Worm (Caenorhabditis elegans) whole organism, young adult: ENCODE results near the gene Y46G5A.18.
A peak's percentile ranks its signal among the peaks of the same experiment; 100 is the strongest.

Source experiments
- C06A6.2 ChIP-seq: fragments of 200-800 bp; sonication (Bioruptor generic); conservative IDR thresholded peaks from 2 replicates; pipeline ENCODE4 v1.3.6; 2022; ENCODE audit warnings: missing genetic modification characterization, missing compliant biosample characterization
- F22D6.2 ChIP-seq: sonication (generic microtip); optimal IDR thresholded peaks from 2 replicates; lab custom pipeline; 2016; ENCODE audit warnings: mild to moderate bottlenecking, missing genetic modification characterization, missing compliant biosample characterization
- F23B12.7 ChIP-seq: sonication (generic microtip); optimal IDR thresholded peaks from 2 replicates; lab custom pipeline; 2017; ENCODE audit warnings: missing genetic modification characterization, mild to moderate bottlenecking, missing compliant biosample characterization, antibody characterized with exemption, moderate library complexity; ENCODE audit not compliant: insufficient read depth
- F33H1.4 ChIP-seq: fragments of 200-800 bp; sonication (Bioruptor generic); IDR thresholded peaks from 2 replicates; pipeline ENCODE4 v1.3.6; 2022; ENCODE audit warnings: missing genetic modification reagents, missing genetic modification characterization, missing compliant biosample characterization
- F52B5.7 ChIP-seq: sonication (generic microtip); optimal IDR thresholded peaks from 2 replicates; lab custom pipeline; 2016; ENCODE audit warnings: mild to moderate bottlenecking, missing genetic modification characterization, missing compliant biosample characterization
- F55B11.4 ChIP-seq: sonication (generic microtip); optimal IDR thresholded peaks from 2 replicates; lab custom pipeline; 2016; ENCODE audit warnings: missing compliant biosample characterization, missing genetic modification characterization, borderline replicate concordance; ENCODE audit not compliant: insufficient read depth
- T26A5.8 ChIP-seq: sonication (generic microtip); optimal IDR thresholded peaks from 2 replicates; lab custom pipeline; 2016; ENCODE audit warnings: missing genetic modification characterization, missing compliant biosample characterization
- Y53G8AR.9 ChIP-seq: fragments of 200-800 bp; sonication (Bioruptor generic); conservative IDR thresholded peaks from 2 replicates; pipeline ENCODE4 v1.3.6; 2022; ENCODE audit warnings: missing genetic modification reagents, missing genetic modification characterization, missing compliant biosample characterization
- Y67H2A.10 ChIP-seq: fragments of 200-800 bp; sonication (Bioruptor generic); conservative IDR thresholded peaks from 2 replicates; pipeline ENCODE4 v1.3.6; 2022; ENCODE audit warnings: missing genetic modification reagents, missing genetic modification characterization, missing compliant biosample characterization
- ZK185.1 ChIP-seq: sonication (generic microtip); optimal IDR thresholded peaks from 2 replicates; lab custom pipeline; 2016; ENCODE audit warnings: mild to moderate bottlenecking, missing genetic modification characterization, missing compliant biosample characterization; ENCODE audit not compliant: poor library complexity, severe bottlenecking
- akir-1 ChIP-seq: fragments of 200-800 bp; sonication (Bioruptor generic); optimal IDR thresholded peaks from 2 replicates; lab custom pipeline; 2018; ENCODE audit warnings: mild to moderate bottlenecking, missing genetic modification characterization, moderate library complexity, missing compliant biosample characterization
- aptf-3 ChIP-seq: fragments of 200-800 bp; sonication (Bioruptor generic); IDR thresholded peaks from 2 replicates; pipeline ENCODE4 v1.3.6; 2022; ENCODE audit warnings: missing genetic modification characterization, missing compliant biosample characterization
- atf-7 ChIP-seq: sonication (generic microtip); optimal IDR thresholded peaks from 2 replicates; lab custom pipeline; 2017; ENCODE audit warnings: mild to moderate bottlenecking, missing genetic modification characterization, missing compliant biosample characterization
- attf-5 ChIP-seq: fragments of 200-800 bp; sonication (Bioruptor generic); optimal IDR thresholded peaks from 2 replicates; lab custom pipeline; 2018; ENCODE audit warnings: mild to moderate bottlenecking, missing genetic modification characterization, missing compliant biosample characterization
- bed-2 ChIP-seq: fragments of 200-800 bp; sonication (Bioruptor generic); IDR thresholded peaks from 2 replicates; pipeline ENCODE4 v1.3.6; 2022; ENCODE audit warnings: missing genetic modification reagents, missing genetic modification characterization, missing compliant biosample characterization
- ccch-3 ChIP-seq: fragments of 200-800 bp; sonication (Bioruptor generic); optimal IDR thresholded peaks from 2 replicates; lab custom pipeline; 2018; ENCODE audit warnings: mild to moderate bottlenecking, missing genetic modification characterization, missing compliant biosample characterization
- cebp-2 ChIP-seq: fragments of 200-800 bp; sonication (Bioruptor generic); IDR thresholded peaks from 2 replicates; pipeline ENCODE4 v1.3.6; 2022; ENCODE audit warnings: missing genetic modification characterization, missing compliant biosample characterization
- ceh-100 ChIP-seq: fragments of 200-800 bp; sonication (Bioruptor generic); IDR thresholded peaks from 2 replicates; pipeline ENCODE4 v1.3.6; 2022; ENCODE audit warnings: missing genetic modification reagents, missing genetic modification characterization, missing compliant biosample characterization
- ceh-58 ChIP-seq: fragments of 200-800 bp; sonication (Bioruptor generic); IDR thresholded peaks from 2 replicates; pipeline ENCODE4 v1.3.6; 2022; ENCODE audit warnings: missing genetic modification characterization, missing compliant biosample characterization
- ceh-79 ChIP-seq: sonication (generic microtip); optimal IDR thresholded peaks from 2 replicates; lab custom pipeline; 2017; ENCODE audit warnings: mild to moderate bottlenecking, missing genetic modification characterization, missing compliant biosample characterization
- dpff-1 ChIP-seq: sonication (generic microtip); optimal IDR thresholded peaks from 2 replicates; lab custom pipeline; 2017; ENCODE audit warnings: mild to moderate bottlenecking, missing genetic modification characterization, missing compliant biosample characterization
- dpl-1 ChIP-seq: fragments of 150-350 bp; optimal IDR thresholded peaks from 2 replicates; lab custom pipeline; 2014; ENCODE audit warnings: missing biosample characterization, missing genetic modification reagents, missing genetic modification characterization
- egl-44 ChIP-seq: fragments of 200-800 bp; sonication (Bioruptor generic); IDR thresholded peaks from 2 replicates; pipeline ENCODE4 v1.3.6; 2022; ENCODE audit warnings: missing genetic modification reagents, missing genetic modification characterization, missing compliant biosample characterization
- egrh-3 ChIP-seq: fragments of 200-800 bp; sonication (Bioruptor generic); IDR thresholded peaks from 2 replicates; pipeline ENCODE4 v1.3.6; 2022; ENCODE audit warnings: missing genetic modification reagents, missing genetic modification characterization, missing compliant biosample characterization
- ekl-4 ChIP-seq: fragments of 200-800 bp; sonication (Bioruptor generic); IDR thresholded peaks from 2 replicates; pipeline ENCODE4 v1.3.6; 2022; ENCODE audit warnings: missing genetic modification reagents, missing genetic modification characterization, missing compliant biosample characterization
- fkh-3 ChIP-seq: sonication (generic microtip); optimal IDR thresholded peaks from 2 replicates; lab custom pipeline; 2016; ENCODE audit warnings: mild to moderate bottlenecking, missing genetic modification characterization, missing compliant biosample characterization
- hlh-26 ChIP-seq: fragments of 200-800 bp; sonication (Bioruptor generic); conservative IDR thresholded peaks from 2 replicates; pipeline ENCODE4 v1.3.6; 2022; ENCODE audit warnings: missing genetic modification reagents, missing genetic modification characterization, missing compliant biosample characterization
- hmg-1.2 ChIP-seq: fragments of 200-800 bp; sonication (Bioruptor generic); IDR thresholded peaks from 2 replicates; pipeline ENCODE4 v1.3.6; 2022; ENCODE audit warnings: missing genetic modification reagents, missing genetic modification characterization, missing compliant biosample characterization
- hmg-20 ChIP-seq: fragments of 200-800 bp; sonication (Bioruptor generic); IDR thresholded peaks from 2 replicates; pipeline ENCODE4 v1.3.6; 2022; ENCODE audit warnings: missing genetic modification reagents, missing genetic modification characterization, missing compliant biosample characterization
- hrde-1 ChIP-seq: sonication (generic microtip); optimal IDR thresholded peaks from 2 replicates; lab custom pipeline; 2016; ENCODE audit warnings: missing genetic modification characterization, mild to moderate bottlenecking, missing compliant biosample characterization, moderate library complexity, missing genotype, missing genetic modification reagents, borderline replicate concordance
- let-526 ChIP-seq: fragments of 200-800 bp; sonication (Bioruptor generic); IDR thresholded peaks from 2 replicates; pipeline ENCODE4 v1.3.6; 2022; ENCODE audit warnings: missing genetic modification reagents, missing genetic modification characterization, missing compliant biosample characterization
- lin-26 ChIP-seq: fragments of 200-800 bp; sonication (Bioruptor generic); IDR thresholded peaks from 2 replicates; pipeline ENCODE4 v1.3.6; 2022; ENCODE audit warnings: missing genetic modification reagents, missing genetic modification characterization, missing compliant biosample characterization
- lsy-27 ChIP-seq: sonication (generic microtip); optimal IDR thresholded peaks from 2 replicates; lab custom pipeline; 2017; ENCODE audit warnings: missing genetic modification characterization, mild to moderate bottlenecking, missing compliant biosample characterization, antibody characterized with exemption, missing genotype, borderline replicate concordance; ENCODE audit not compliant: insufficient read depth
- nfya-2 ChIP-seq: fragments of 200-800 bp; sonication (Bioruptor generic); IDR thresholded peaks from 2 replicates; pipeline ENCODE4 v1.3.6; 2022; ENCODE audit warnings: missing genetic modification reagents, missing genetic modification characterization, missing compliant biosample characterization
- nhr-120 ChIP-seq: fragments of 200-800 bp; sonication (Bioruptor generic); IDR thresholded peaks from 2 replicates; pipeline ENCODE4 v1.3.6; 2022; ENCODE audit warnings: missing genetic modification characterization, missing compliant biosample characterization
- nhr-179 ChIP-seq: sonication (generic microtip); optimal IDR thresholded peaks from 2 replicates; lab custom pipeline; 2016; ENCODE audit warnings: mild to moderate bottlenecking, missing genetic modification characterization, missing compliant biosample characterization
- pha-4 ChIP-seq: fragments of 150-350 bp; sonication (generic microtip); optimal IDR thresholded peaks from 2 replicates; lab custom pipeline; 2014; ENCODE audit warnings: missing biosample characterization, missing genetic modification reagents, missing genetic modification characterization
- rcor-1 ChIP-seq: fragments of 200-800 bp; sonication (Bioruptor generic); IDR thresholded peaks from 2 replicates; pipeline ENCODE4 v1.3.6; 2022; ENCODE audit warnings: missing genetic modification reagents, missing genetic modification characterization, missing compliant biosample characterization
- repo-1 ChIP-seq: sonication (generic microtip); optimal IDR thresholded peaks from 2 replicates; lab custom pipeline; 2017; ENCODE audit warnings: mild to moderate bottlenecking, missing genetic modification characterization, missing compliant biosample characterization
- sdz-38 ChIP-seq: sonication (generic microtip); optimal IDR thresholded peaks from 2 replicates; lab custom pipeline; 2016; ENCODE audit warnings: missing genotype, missing genetic modification characterization, missing compliant biosample characterization
- sea-2 ChIP-seq: fragments of 200-800 bp; sonication (Bioruptor generic); IDR thresholded peaks from 2 replicates; pipeline ENCODE4 v1.3.6; 2022; ENCODE audit warnings: missing genetic modification characterization, missing compliant biosample characterization
- snpc-1.1 ChIP-seq: sonication (generic microtip); optimal IDR thresholded peaks from 2 replicates; lab custom pipeline; 2017; ENCODE audit warnings: missing genetic modification characterization, mild to moderate bottlenecking, missing compliant biosample characterization, antibody characterized with exemption, moderate library complexity, missing genotype, missing genetic modification reagents; ENCODE audit not compliant: insufficient read depth
- snpc-1.3 ChIP-seq: sonication (generic microtip); optimal IDR thresholded peaks from 2 replicates; lab custom pipeline; 2017; ENCODE audit warnings: missing genetic modification characterization, mild to moderate bottlenecking, missing compliant biosample characterization, antibody characterized with exemption, moderate library complexity, missing genotype, missing genetic modification reagents; ENCODE audit not compliant: insufficient read depth
- snpc-4 ChIP-seq, 5 experiments: fragments of 150-350 bp in 1 of 5; sonication (generic microtip) in 4 of 5; optimal IDR thresholded peaks; 2 replicates each; lab custom pipeline; 2014 to 2018; ENCODE audit warnings: missing genetic modification characterization in 5 of 5, missing biosample characterization in 3 of 5, antibody characterized with exemption in 2 of 5, mild to moderate bottlenecking in 2 of 5, missing compliant biosample characterization in 2 of 5, missing genotype in 2 of 5, moderate library complexity in 2 of 5, missing genetic modification reagents in 1 of 5
- xnd-1 ChIP-seq: sonication (generic microtip); optimal IDR thresholded peaks from 2 replicates; lab custom pipeline; 2016; ENCODE audit warnings: missing genotype, missing genetic modification reagents, missing genetic modification characterization, missing compliant biosample characterization
- ztf-18 ChIP-seq: sonication (generic microtip); optimal IDR thresholded peaks from 2 replicates; lab custom pipeline; 2016; ENCODE audit warnings: missing genotype, mild to moderate bottlenecking, missing genetic modification characterization, missing compliant biosample characterization
- ztf-22 ChIP-seq: fragments of 200-800 bp; sonication (Bioruptor generic); optimal IDR thresholded peaks from 2 replicates; lab custom pipeline; 2018; ENCODE audit warnings: mild to moderate bottlenecking, missing genetic modification characterization, moderate library complexity, missing compliant biosample characterization
- ztf-6 ChIP-seq: fragments of 200-800 bp; sonication (Bioruptor generic); IDR thresholded peaks from 2 replicates; pipeline ENCODE4 v1.3.6; 2022; ENCODE audit warnings: missing genetic modification reagents, missing genetic modification characterization, missing compliant biosample characterization

Y46G5A.18 gene

DNA sequence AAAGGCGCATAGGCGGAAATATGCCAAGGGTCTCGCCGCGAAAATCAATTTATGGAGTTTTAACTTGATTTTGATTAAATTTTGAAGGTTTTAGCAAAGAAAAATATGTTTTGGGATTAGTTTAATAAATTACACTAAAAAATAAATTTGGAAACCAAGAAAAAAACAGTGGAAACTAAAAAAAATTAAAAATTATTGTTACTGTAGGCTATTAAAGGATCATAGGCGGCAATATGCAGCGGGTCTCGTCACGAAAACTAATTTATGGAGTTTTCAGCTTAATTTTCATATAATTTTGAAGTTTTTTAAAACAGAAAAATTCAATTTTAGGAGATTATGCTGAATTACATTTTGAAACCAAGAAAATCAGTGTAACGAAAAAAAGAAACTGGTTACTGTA is 3.7 kb upstream of the Y46G5A.18 start (continued):
- TF ChIP-seq snpc-4 (GFP tag; optimal IDR thresholded peaks at IDR 0.05; lab: Kevin White, UChicago) (no peak), snpc-4 (tag; optimal IDR thresholded peaks at IDR 0.05; lab: Kevin White, UChicago) (peak in 1 of 4 experiments; percentile 15), dpff-1 (tag; lab: Kevin White, UChicago) (no peak), ztf-18 (no peak), ceh-100 (GFP tag; lab: Robert Waterston, UW) (no peak), ccch-3 (no peak), dpl-1 (GFP tag; lab: Kevin White, UChicago) (no peak), egrh-3 (GFP tag; lab: Robert Waterston, UW) (no peak), atf-7 (no peak), xnd-1 (peak; percentile 92), F22D6.2 (tag; lab: Kevin White, UChicago) (no peak), aptf-3 (no peak), T26A5.8 (no peak), F52B5.7 (no peak), cebp-2 (GFP tag; lab: Robert Waterston, UW) (no peak), hrde-1 (tag; lab: Kevin White, UChicago) (no peak), nhr-179 (no peak), let-526 (no peak), ekl-4 (GFP tag; lab: Robert Waterston, UW) (0 out of 2 replicates have a peak, but pooled peaks have one; percentile 36), pha-4 (tag; lab: Kevin White, UChicago) (no peak), sea-2 (no peak), F33H1.4 (peak; percentile 93), rcor-1 (GFP tag; lab: Robert Waterston, UW) (no peak), ceh-58 (GFP tag; lab: Robert Waterston, UW) (no peak), ztf-22 (GFP tag; lab: Kevin White, UChicago) (no peak), attf-5 (GFP tag; lab: Kevin White, UChicago) (no peak), sdz-38 (tag; lab: Kevin White, UChicago) (no peak), hlh-26 (GFP tag; lab: Robert Waterston, UW) (no peak), snpc-1.1 (no peak), snpc-1.3 (tag; lab: Kevin White, UChicago) (no peak), fkh-3 (tag; lab: Kevin White, UChicago) (no peak), repo-1 (no peak), F55B11.4 (tag; lab: Kevin White, UChicago) (no peak), C06A6.2 (GFP tag; lab: Robert Waterston, UW) (no peak), Y53G8AR.9 (GFP tag; lab: Robert Waterston, UW) (no peak), egl-44 (GFP tag; lab: Robert Waterston, UW) (no peak), lsy-27 (tag; lab: Kevin White, UChicago) (no peak), bed-2 (GFP tag; lab: Robert Waterston, UW) (no peak), akir-1 (GFP tag; lab: Kevin White, UChicago) (no peak), nhr-120 (GFP tag; lab: Robert Waterston, UW) (no peak), hmg-1.2 (0 out of 2 replicates have a peak, but pooled peaks have one; percentile 7), lin-26 (GFP tag; lab: Robert Waterston, UW) (no peak), F23B12.7 (no peak), nfya-2 (no peak), ZK185.1 (tag; lab: Kevin White, UChicago) (no peak), Y67H2A.10 (no peak), hmg-20 (GFP tag; lab: Robert Waterston, UW) (no peak), ztf-6 (GFP tag; lab: Robert Waterston, UW) (no peak), ceh-79 (tag; lab: Kevin White, UChicago) (no peak)
